Worm (Caenorhabditis elegans) whole organism, L4 larva: ENCODE results near the gene C38D9.8.

Source experiments
- D1046.2 ChIP-seq: fragments of 200-800 bp; sonication (Bioruptor generic); IDR thresholded peaks from 2 replicates; pipeline ENCODE4 v1.3.6; 2022; ENCODE audit warnings: missing genetic modification characterization, missing compliant biosample characterization
- F37D6.2 ChIP-seq: sonication (generic microtip); optimal IDR thresholded peaks from 2 replicates; lab custom pipeline; 2016; ENCODE audit warnings: mild to moderate bottlenecking, missing genetic modification characterization, missing compliant biosample characterization
- F44E2.7 ChIP-seq: fragments of 200-800 bp; sonication (Bioruptor generic); IDR thresholded peaks from 2 replicates; pipeline ENCODE4 v2.1.2; 2022; ENCODE audit warnings: missing genetic modification characterization, missing compliant biosample characterization
- F49E8.2 ChIP-seq: sonication (generic microtip); optimal IDR thresholded peaks from 2 replicates; lab custom pipeline; 2016; ENCODE audit warnings: missing compliant biosample characterization, mild to moderate bottlenecking, missing genetic modification characterization, borderline replicate concordance
- T20F7.1 ChIP-seq: fragments of 200-800 bp; sonication (Bioruptor generic); optimal IDR thresholded peaks from 2 replicates; lab custom pipeline; 2018; ENCODE audit warnings: mild to moderate bottlenecking, missing genetic modification characterization, missing compliant biosample characterization
- ZK546.5 ChIP-seq, 2 experiments: sonication (generic microtip); optimal IDR thresholded peaks; 2 replicates each; lab custom pipeline; 2017; ENCODE audit warnings: missing biosample characterization in 2 of 2, missing genetic modification characterization in 2 of 2
- aha-1 ChIP-seq: fragments of 150-350 bp; peaks from one replicate; lab custom pipeline; 2014; ENCODE audit warnings: missing biosample characterization, missing genetic modification characterization
- ama-1 ChIP-seq: fragments of 150-350 bp; optimal IDR thresholded peaks from 2 replicates; lab custom pipeline; 2014; ENCODE audit warnings: inconsistent platforms, mixed read lengths
- ceh-28 ChIP-seq: fragments of 150-350 bp; optimal IDR thresholded peaks from 2 replicates; lab custom pipeline; 2014; ENCODE audit warnings: missing biosample characterization, missing genetic modification reagents, missing genetic modification characterization
- ceh-44 ChIP-seq: fragments of 200-800 bp; sonication (Bioruptor generic); IDR thresholded peaks from 2 replicates; pipeline ENCODE4 v1.3.6; 2022; ENCODE audit warnings: missing genetic modification reagents, missing genetic modification characterization, missing compliant biosample characterization
- ceh-82 ChIP-seq: sonication (generic microtip); optimal IDR thresholded peaks from 2 replicates; lab custom pipeline; 2017; ENCODE audit warnings: missing biosample characterization, missing genetic modification characterization
- ces-1 ChIP-seq: fragments of 150-350 bp; sonication (generic microtip); optimal IDR thresholded peaks from 4 replicates; lab custom pipeline; 2014; ENCODE audit warnings: missing biosample characterization, missing genetic modification reagents, missing genetic modification characterization
- daf-12 ChIP-seq: fragments of 150-350 bp; optimal IDR thresholded peaks from 2 replicates; lab custom pipeline; 2014; ENCODE audit warnings: missing biosample characterization, missing genetic modification reagents, missing genetic modification characterization
- daf-16 ChIP-seq, 3 experiments: sonication (generic microtip); optimal IDR thresholded peaks; 2 replicates each; lab custom pipeline; 2016 to 2017; ENCODE audit warnings: missing genetic modification characterization in 3 of 3, missing genetic modification reagents in 3 of 3, mild to moderate bottlenecking in 2 of 3, missing compliant biosample characterization in 2 of 3, missing biosample characterization in 1 of 3, moderate library complexity in 1 of 3
- daf-19 ChIP-seq: fragments of 200-800 bp; sonication (Bioruptor generic); conservative IDR thresholded peaks from 2 replicates; pipeline ENCODE4 v1.3.6; 2022; ENCODE audit warnings: missing genetic modification characterization, missing compliant biosample characterization
- dmd-8 ChIP-seq: fragments of 200-800 bp; sonication (Bioruptor generic); IDR thresholded peaks from 2 replicates; pipeline ENCODE4 v1.3.6; 2022; ENCODE audit warnings: missing genetic modification characterization, missing compliant biosample characterization
- dpl-1 ChIP-seq: fragments of 150-350 bp; optimal IDR thresholded peaks from 2 replicates; lab custom pipeline; 2014; ENCODE audit warnings: missing biosample characterization, missing genetic modification reagents, missing genetic modification characterization
- duxl-1 ChIP-seq: sonication (generic microtip); optimal IDR thresholded peaks from 2 replicates; lab custom pipeline; 2016; ENCODE audit warnings: mild to moderate bottlenecking, missing genetic modification characterization, moderate library complexity, missing compliant biosample characterization; ENCODE audit not compliant: poor library complexity
- gei-8 ChIP-seq: fragments of 200-800 bp; sonication (Bioruptor generic); optimal IDR thresholded peaks from 2 replicates; lab custom pipeline; 2018; ENCODE audit warnings: mild to moderate bottlenecking, missing genetic modification characterization, missing compliant biosample characterization
- hlh-11 ChIP-seq: fragments of 200-800 bp; sonication (Bioruptor generic); optimal IDR thresholded peaks from 2 replicates; lab custom pipeline; 2018; ENCODE audit warnings: mild to moderate bottlenecking, missing genetic modification characterization, missing compliant biosample characterization
- jun-1 ChIP-seq: fragments of 150-350 bp; optimal IDR thresholded peaks from 2 replicates; lab custom pipeline; 2014; ENCODE audit warnings: missing biosample characterization, missing genetic modification reagents, missing genetic modification characterization
- lim-7 ChIP-seq: fragments of 200-800 bp; sonication (Bioruptor generic); IDR thresholded peaks from 2 replicates; pipeline ENCODE4 v1.3.6; 2022; ENCODE audit warnings: missing genetic modification characterization, missing compliant biosample characterization
- lin-1 ChIP-seq: fragments of 200-800 bp; sonication (Bioruptor generic); IDR thresholded peaks from 2 replicates; pipeline ENCODE4 v1.3.6; 2022; ENCODE audit warnings: missing genetic modification reagents, missing genetic modification characterization, missing compliant biosample characterization
- lin-29 ChIP-seq: fragments of 200-800 bp; sonication (Bioruptor generic); IDR thresholded peaks from 2 replicates; pipeline ENCODE4 v1.3.6; 2022; ENCODE audit warnings: missing genetic modification reagents, missing genetic modification characterization, missing compliant biosample characterization
- lin-39 ChIP-seq: fragments of 150-350 bp; optimal IDR thresholded peaks from 2 replicates; lab custom pipeline; 2014; ENCODE audit warnings: missing biosample characterization, missing genetic modification reagents, missing genetic modification characterization
- lsy-2 ChIP-seq, 2 experiments: fragments of 150-350 bp in 1 of 2; sonication (generic microtip) in 1 of 2; optimal IDR thresholded peaks; 2 replicates each; lab custom pipeline; 2014 to 2017; ENCODE audit warnings: missing biosample characterization in 2 of 2, missing genetic modification characterization in 2 of 2
- mep-1 ChIP-seq: fragments of 150-350 bp; sonication (generic microtip); optimal IDR thresholded peaks from 3 replicates; lab custom pipeline; 2014; ENCODE audit warnings: missing biosample characterization, missing genetic modification characterization
- nhr-102 ChIP-seq: sonication (generic microtip); optimal IDR thresholded peaks from 2 replicates; lab custom pipeline; 2016; ENCODE audit warnings: mild to moderate bottlenecking, missing genetic modification characterization, moderate library complexity, missing compliant biosample characterization
- nhr-111 ChIP-seq: fragments of 200-800 bp; sonication (Bioruptor generic); optimal IDR thresholded peaks from 2 replicates; lab custom pipeline; 2018; ENCODE audit warnings: mild to moderate bottlenecking, missing genetic modification characterization, missing compliant biosample characterization
- nhr-237 ChIP-seq: sonication (generic microtip); optimal IDR thresholded peaks from 2 replicates; lab custom pipeline; 2017; ENCODE audit warnings: missing biosample characterization, missing genetic modification characterization
- nhr-25 ChIP-seq: sonication (generic microtip); optimal IDR thresholded peaks from 2 replicates; lab custom pipeline; 2017; ENCODE audit warnings: missing genetic modification characterization, mild to moderate bottlenecking, missing compliant biosample characterization, antibody characterized with exemption, moderate library complexity, borderline replicate concordance; ENCODE audit not compliant: insufficient read depth
- nhr-41 ChIP-seq: fragments of 200-800 bp; sonication (Bioruptor generic); IDR thresholded peaks from 2 replicates; pipeline ENCODE4 v1.3.6; 2022; ENCODE audit warnings: missing genetic modification reagents, missing genetic modification characterization, missing compliant biosample characterization
- nhr-48 ChIP-seq: sonication (generic microtip); optimal IDR thresholded peaks from 2 replicates; lab custom pipeline; 2016; ENCODE audit warnings: mild to moderate bottlenecking, missing genetic modification characterization, missing compliant biosample characterization
- nhr-76 ChIP-seq: fragments of 150-350 bp; optimal IDR thresholded peaks from 2 replicates; lab custom pipeline; 2014; ENCODE audit warnings: missing biosample characterization, missing genetic modification characterization
- nhr-77 ChIP-seq: fragments of 150-350 bp; optimal IDR thresholded peaks from 2 replicates; lab custom pipeline; 2014; ENCODE audit warnings: missing biosample characterization, missing genetic modification characterization
- set-16 ChIP-seq: fragments of 200-800 bp; sonication (Bioruptor generic); IDR thresholded peaks from 2 replicates; pipeline ENCODE4 v1.3.6; 2022; ENCODE audit warnings: missing genetic modification reagents, missing genetic modification characterization, missing compliant biosample characterization
- tag-97 ChIP-seq: fragments of 200-800 bp; sonication (Bioruptor generic); IDR thresholded peaks from 2 replicates; pipeline ENCODE4 v1.3.6; 2022; ENCODE audit warnings: missing genetic modification characterization, missing compliant biosample characterization
- tra-1 ChIP-seq: fragments of 200-800 bp; sonication (Bioruptor generic); IDR thresholded peaks from 2 replicates; pipeline ENCODE4 v1.3.6; 2022; ENCODE audit warnings: missing genetic modification reagents, missing genetic modification characterization, missing compliant biosample characterization
- unc-62 ChIP-seq, 3 experiments: fragments of 150-350 bp in 1 of 3; sonication (generic microtip); optimal IDR thresholded peaks in 2 of 3; peaks in 1 of 3; 1 replicate in 1 of 3; 2 replicates in 2 of 3; lab custom pipeline; 2014 to 2017; ENCODE audit warnings: missing biosample characterization in 3 of 3, missing genetic modification characterization in 3 of 3, missing genetic modification reagents in 3 of 3, missing genotype in 1 of 3
- vab-7 ChIP-seq: fragments of 200-800 bp; sonication (Bioruptor generic); IDR thresholded peaks from 2 replicates; pipeline ENCODE4 v1.3.6; 2022; ENCODE audit warnings: missing genetic modification reagents, missing genetic modification characterization, missing compliant biosample characterization
- zfp-3 ChIP-seq: fragments of 200-800 bp; sonication (Bioruptor generic); conservative IDR thresholded peaks from 2 replicates; pipeline ENCODE4 v1.3.6; 2022; ENCODE audit warnings: missing genetic modification reagents, missing genetic modification characterization, missing compliant biosample characterization
- ztf-7 ChIP-seq: fragments of 150-350 bp; optimal IDR thresholded peaks from 2 replicates; lab custom pipeline; 2014; ENCODE audit warnings: missing biosample characterization, missing genetic modification characterization

C38D9.8 gene

ce11 chrV:17520735-17521134 lies 31.9 kb downstream of the C38D9.8 start, which contains the start of gene fbxa-136:
fbxa-136 (plus strand) TSS chrV:17521035.
- TF ChIP-seq ceh-28 (tag; lab: Kevin White, UChicago) (no peak), nhr-76 (tag; lab: Kevin White, UChicago) (no peak), duxl-1 (tag; lab: Kevin White, UChicago) (no peak), tag-97 (GFP tag; lab: Robert Waterston, UW) (no peak), lin-1 (GFP tag; lab: Robert Waterston, UW) (no peak), nhr-25 (tag; lab: Kevin White, UChicago) (no peak), T20F7.1 (GFP tag; lab: Kevin White, UChicago) (no peak), ama-1 (lab: Kevin White, UChicago) (no peak), dmd-8 (no peak), F37D6.2 (tag; lab: Kevin White, UChicago) (no peak), jun-1 (tag; lab: Kevin White, UChicago) (no peak), set-16 (GFP tag; lab: Robert Waterston, UW) (no peak), daf-16 (GFP tag; optimal IDR thresholded peaks at IDR 0.05; lab: Kevin White, UChicago) (no peak), daf-16 (tag; optimal IDR thresholded peaks at IDR 0.05; lab: Kevin White, UChicago) (no peak), lsy-2 (tag; optimal IDR thresholded peaks at IDR 0.05; lab: Kevin White, UChicago) (no peak), nhr-237 (tag; lab: Kevin White, UChicago) (no peak), nhr-77 (tag; lab: Kevin White, UChicago) (no peak), ztf-7 (tag; lab: Kevin White, UChicago) (no peak), dpl-1 (GFP tag; lab: Kevin White, UChicago) (no peak)

- TF ChIP-seq gei-8 (GFP tag; lab: Kevin White, UChicago) = no peak
- TF ChIP-seq vab-7 (GFP tag; lab: Robert Waterston, UW) = 0 out of 2 replicates have a peak, but pooled peaks have one; percentile 26
- peak; percentile 28; the same call in 1 of the 2 replicates for TF ChIP-seq lim-7 (GFP tag; lab: Robert Waterston, UW)
Measured at ce11 chrV:17513831-17514230, 38.8 kb downstream of the C38D9.8 start.

- TF ChIP-seq set-16 (GFP tag; lab: Robert Waterston, UW) (peak; percentile 67), ceh-44 (no peak)
Measured at ce11 chrV:17512763-17513162, 39.9 kb downstream of the C38D9.8 start.

ce11 chrV:17508493-17508892 lies 44.2 kb downstream of the C38D9.8 start, which contains the start of gene srw-32:
srw-32 (plus strand) TSS chrV:17508793.
- TF ChIP-seq ces-1 (GFP tag; lab: Kevin White, UChicago) (no peak), daf-19 (no peak), nhr-237 (tag; lab: Kevin White, UChicago) (no peak), zfp-3 (GFP tag; lab: Robert Waterston, UW) (no peak), nhr-111 (no peak), F44E2.7 (no peak), ZK546.5 (tag; optimal IDR thresholded peaks at IDR 0.05; lab: Kevin White, UChicago) (no peak), D1046.2 (GFP tag; lab: Robert Waterston, UW) (no peak), set-16 (GFP tag; lab: Robert Waterston, UW) (no peak), nhr-102 (tag; lab: Kevin White, UChicago) (no peak), lin-39 (tag; lab: Kevin White, UChicago) (no peak), mep-1 (tag; lab: Kevin White, UChicago) (no peak), tra-1 (GFP tag; lab: Robert Waterston, UW) (no peak)

ce11 chrV:17506289-17506688 lies 46.4 kb downstream of the C38D9.8 start, which contains the start of gene srw-31:
srw-31 (plus strand) TSS chrV:17506589.
- TF ChIP-seq daf-12 = no peak
- TF ChIP-seq nhr-41 (GFP tag; lab: Robert Waterston, UW) = no peak
- TF ChIP-seq F49E8.2 = no peak
- TF ChIP-seq nhr-48 (tag; lab: Kevin White, UChicago) = no peak
- no peak for TF ChIP-seq ceh-28 (tag; lab: Kevin White, UChicago)
- TF ChIP-seq aha-1 (tag; lab: Kevin White, UChicago) = no peak
- TF ChIP-seq lin-29 (GFP tag; lab: Robert Waterston, UW) = no peak
- TF ChIP-seq unc-62 (GFP tag; optimal IDR thresholded peaks at IDR 0.05 in 1 of 2; lab: Kevin White, UChicago) = no peak
- TF ChIP-seq unc-62 (tag; optimal IDR thresholded peaks at IDR 0.05; lab: Kevin White, UChicago) = no peak
- no peak for TF ChIP-seq hlh-11 (tag; lab: Kevin White, UChicago)
- no peak for TF ChIP-seq F44E2.7
- TF ChIP-seq ceh-82 (tag; lab: Kevin White, UChicago) = no peak
